Worm (Caenorhabditis elegans) whole organism, L3 larva: ENCODE measurements around the gene F55A4.13.

Experiments used
- fkh-10 ChIP-seq: sonication (generic microtip); optimal IDR thresholded peaks from 2 replicates; lab custom pipeline; 2017; ENCODE audit warnings: missing biosample characterization, missing genetic modification reagents, missing genetic modification characterization
- lin-39 ChIP-seq: fragments of 150-350 bp; optimal IDR thresholded peaks from 2 replicates; lab custom pipeline; 2018; ENCODE audit warnings: missing biosample characterization, missing genetic modification reagents, missing genetic modification characterization
- mdl-1 ChIP-seq: fragments of 150-350 bp; optimal IDR thresholded peaks from 2 replicates; lab custom pipeline; 2014; ENCODE audit warnings: missing biosample characterization, missing genetic modification characterization
- nhr-77 ChIP-seq: fragments of 150-350 bp; optimal IDR thresholded peaks from 2 replicates; lab custom pipeline; 2014; ENCODE audit warnings: missing biosample characterization, missing genetic modification characterization

DNA sequence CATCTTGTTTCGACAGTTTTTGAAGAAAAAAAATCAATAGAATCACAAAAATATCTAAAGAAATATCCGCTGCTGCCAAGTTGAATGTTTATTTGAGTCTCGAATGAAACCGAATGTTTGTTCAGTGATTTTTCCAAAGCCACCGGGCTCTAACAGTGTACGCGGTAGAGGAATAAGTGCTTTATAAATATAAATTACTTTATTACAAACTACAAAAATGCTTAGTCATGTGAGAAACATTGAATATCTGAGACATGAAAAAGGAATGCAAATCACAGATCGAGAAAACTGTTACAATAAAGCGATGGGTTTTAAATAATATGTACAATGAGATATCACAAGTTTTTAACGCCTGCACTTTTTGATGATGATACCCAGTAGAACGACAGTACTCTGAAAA, 21.0 kb upstream of the F55A4.13 start, which contains the start of gene F55A4.7:
- TF ChIP-seq nhr-77 (tag; lab: Kevin White, UChicago), result no peak
- TF ChIP-seq fkh-10 (GFP tag; lab: Kevin White, UChicago), result no peak
- no peak for TF ChIP-seq mdl-1
- no peak for TF ChIP-seq lin-39 (tag; lab: Kevin White, UChicago)
